Worm (Caenorhabditis elegans) whole organism, young adult: ENCODE data around the gene F40H3.1.

ENCODE experiments used
- B0019.2 ChIP-seq: fragments of 200-800 bp; sonication (Bioruptor generic); conservative IDR thresholded peaks from 2 replicates; pipeline ENCODE4 v1.3.6; 2022; ENCODE audit warnings: missing genetic modification reagents, missing genetic modification characterization, missing compliant biosample characterization
- B0336.3 ChIP-seq: fragments of 200-800 bp; sonication (Bioruptor generic); IDR thresholded peaks from 2 replicates; pipeline ENCODE4 v1.3.6; 2022; ENCODE audit warnings: missing genetic modification characterization, missing compliant biosample characterization
- F10E7.11 ChIP-seq: sonication (generic microtip); optimal IDR thresholded peaks from 2 replicates; lab custom pipeline; 2017; ENCODE audit warnings: mild to moderate bottlenecking, missing genetic modification characterization, moderate library complexity, missing compliant biosample characterization
- F33H1.4 ChIP-seq: fragments of 200-800 bp; sonication (Bioruptor generic); IDR thresholded peaks from 2 replicates; pipeline ENCODE4 v1.3.6; 2022; ENCODE audit warnings: missing genetic modification reagents, missing genetic modification characterization, missing compliant biosample characterization
- F49E8.2 ChIP-seq: sonication (generic microtip); optimal IDR thresholded peaks from 3 replicates; lab custom pipeline; 2017; ENCODE audit warnings: missing genetic modification characterization, mild to moderate bottlenecking, missing compliant biosample characterization, antibody characterized with exemption, moderate library complexity; ENCODE audit not compliant: insufficient read depth
- F57A8.1 ChIP-seq: fragments of 200-800 bp; sonication (Bioruptor generic); optimal IDR thresholded peaks from 2 replicates; lab custom pipeline; 2018; ENCODE audit warnings: mild to moderate bottlenecking, missing genetic modification characterization, moderate library complexity, missing compliant biosample characterization
- K11D2.4 ChIP-seq: fragments of 200-800 bp; sonication (Bioruptor generic); IDR thresholded peaks from 2 replicates; pipeline ENCODE4 v1.3.6; 2022; ENCODE audit warnings: missing genetic modification reagents, missing genetic modification characterization, missing compliant biosample characterization
- K12H6.12 ChIP-seq: fragments of 200-800 bp; sonication (Bioruptor generic); optimal IDR thresholded peaks from 2 replicates; lab custom pipeline; 2018; ENCODE audit warnings: mild to moderate bottlenecking, missing genetic modification characterization, missing compliant biosample characterization
- Y53F4B.3 ChIP-seq: fragments of 200-800 bp; sonication (Bioruptor generic); IDR thresholded peaks from 2 replicates; pipeline ENCODE4 v1.3.6; 2022; ENCODE audit warnings: missing genetic modification reagents, missing genetic modification characterization, missing compliant biosample characterization
- attf-3 ChIP-seq: fragments of 200-800 bp; sonication (Bioruptor generic); conservative IDR thresholded peaks from 2 replicates; pipeline ENCODE4 v1.3.6; 2022; ENCODE audit warnings: missing genetic modification reagents, missing genetic modification characterization, missing compliant biosample characterization
- bed-1 ChIP-seq: fragments of 200-800 bp; sonication (Bioruptor generic); IDR thresholded peaks from 2 replicates; pipeline ENCODE4 v1.3.6; 2022; ENCODE audit warnings: missing genetic modification reagents, missing genetic modification characterization, missing compliant biosample characterization
- ceh-27 ChIP-seq: fragments of 200-800 bp; sonication (Bioruptor generic); optimal IDR thresholded peaks from 2 replicates; lab custom pipeline; 2018; ENCODE audit warnings: mild to moderate bottlenecking, missing genetic modification characterization, moderate library complexity, missing compliant biosample characterization
- ceh-40 ChIP-seq: fragments of 200-800 bp; sonication (Bioruptor generic); IDR thresholded peaks from 2 replicates; pipeline ENCODE4 v1.3.6; 2022; ENCODE audit warnings: missing genetic modification characterization, missing compliant biosample characterization
- die-1 ChIP-seq: sonication (generic microtip); optimal IDR thresholded peaks from 2 replicates; lab custom pipeline; 2016; ENCODE audit warnings: missing genotype, mild to moderate bottlenecking, missing genetic modification characterization, missing compliant biosample characterization
- dox-1 ChIP-seq: fragments of 200-800 bp; sonication (Bioruptor generic); IDR thresholded peaks from 2 replicates; pipeline ENCODE4 v1.3.6; 2022; ENCODE audit warnings: missing genetic modification reagents, missing genetic modification characterization, missing compliant biosample characterization
- dpff-1 ChIP-seq: sonication (generic microtip); optimal IDR thresholded peaks from 2 replicates; lab custom pipeline; 2017; ENCODE audit warnings: mild to moderate bottlenecking, missing genetic modification characterization, missing compliant biosample characterization
- egl-18 ChIP-seq: fragments of 200-800 bp; sonication (Bioruptor generic); IDR thresholded peaks from 2 replicates; pipeline ENCODE4 v1.3.6; 2022; ENCODE audit warnings: missing genetic modification reagents, missing genetic modification characterization, missing compliant biosample characterization
- fkh-3 ChIP-seq: sonication (generic microtip); optimal IDR thresholded peaks from 2 replicates; lab custom pipeline; 2016; ENCODE audit warnings: mild to moderate bottlenecking, missing genetic modification characterization, missing compliant biosample characterization
- him-1 ChIP-seq: sonication (generic microtip); optimal IDR thresholded peaks from 2 replicates; lab custom pipeline; 2016; ENCODE audit warnings: missing genotype, missing genetic modification reagents, missing genetic modification characterization, missing compliant biosample characterization
- hrde-1 ChIP-seq: sonication (generic microtip); optimal IDR thresholded peaks from 2 replicates; lab custom pipeline; 2016; ENCODE audit warnings: missing genetic modification characterization, mild to moderate bottlenecking, missing compliant biosample characterization, moderate library complexity, missing genotype, missing genetic modification reagents, borderline replicate concordance
- let-607 ChIP-seq, 2 experiments: fragments of 200-800 bp in 1 of 2; sonication (Bioruptor generic) in 1 of 2; sonication (generic microtip) in 1 of 2; optimal IDR thresholded peaks; 2 replicates each; lab custom pipeline; 2016 to 2018; ENCODE audit warnings: mild to moderate bottlenecking in 2 of 2, missing compliant biosample characterization in 2 of 2, missing genetic modification characterization in 2 of 2, moderate library complexity in 2 of 2, missing genotype in 1 of 2
- lin-35 ChIP-seq, 3 experiments: fragments of 150-350 bp in 2 of 3; sonication (generic microtip) in 1 of 3; optimal IDR thresholded peaks; 2 replicates each; lab custom pipeline; 2014 to 2018; ENCODE audit warnings: missing biosample characterization in 3 of 3, missing genetic modification characterization in 3 of 3, missing genetic modification reagents in 3 of 3
- lir-1 ChIP-seq: fragments of 200-800 bp; sonication (Bioruptor generic); conservative IDR thresholded peaks from 2 replicates; pipeline ENCODE4 v1.3.6; 2022; ENCODE audit warnings: missing genetic modification reagents, missing genetic modification characterization, missing compliant biosample characterization
- lsl-1 ChIP-seq: fragments of 200-800 bp; sonication (Bioruptor generic); optimal IDR thresholded peaks from 2 replicates; lab custom pipeline; 2018; ENCODE audit warnings: mild to moderate bottlenecking, missing genetic modification characterization, moderate library complexity, missing compliant biosample characterization
- mel-28 ChIP-seq: sonication (generic microtip); optimal IDR thresholded peaks from 2 replicates; lab custom pipeline; 2016; ENCODE audit warnings: borderline replicate concordance, mild to moderate bottlenecking, missing genetic modification characterization, missing compliant biosample characterization
- mes-4 ChIP-seq: sonication (generic microtip); optimal IDR thresholded peaks from 2 replicates; lab custom pipeline; 2016; ENCODE audit warnings: missing genotype, missing genetic modification characterization, missing compliant biosample characterization
- nfya-2 ChIP-seq: fragments of 200-800 bp; sonication (Bioruptor generic); IDR thresholded peaks from 2 replicates; pipeline ENCODE4 v1.3.6; 2022; ENCODE audit warnings: missing genetic modification reagents, missing genetic modification characterization, missing compliant biosample characterization
- nhr-80 ChIP-seq: sonication (generic microtip); optimal IDR thresholded peaks from 2 replicates; lab custom pipeline; 2016; ENCODE audit warnings: missing genetic modification characterization, missing compliant biosample characterization
- pha-4 ChIP-seq: fragments of 150-350 bp; sonication (generic microtip); optimal IDR thresholded peaks from 2 replicates; lab custom pipeline; 2014; ENCODE audit warnings: missing biosample characterization, missing genetic modification reagents, missing genetic modification characterization
- sea-2 ChIP-seq: fragments of 200-800 bp; sonication (Bioruptor generic); IDR thresholded peaks from 2 replicates; pipeline ENCODE4 v1.3.6; 2022; ENCODE audit warnings: missing genetic modification characterization, missing compliant biosample characterization
- snpc-1.1 ChIP-seq: sonication (generic microtip); optimal IDR thresholded peaks from 2 replicates; lab custom pipeline; 2017; ENCODE audit warnings: missing genetic modification characterization, mild to moderate bottlenecking, missing compliant biosample characterization, antibody characterized with exemption, moderate library complexity, missing genotype, missing genetic modification reagents; ENCODE audit not compliant: insufficient read depth
- snpc-4 ChIP-seq, 5 experiments: fragments of 150-350 bp in 1 of 5; sonication (generic microtip) in 4 of 5; optimal IDR thresholded peaks; 2 replicates each; lab custom pipeline; 2014 to 2018; ENCODE audit warnings: missing genetic modification characterization in 5 of 5, missing biosample characterization in 3 of 5, antibody characterized with exemption in 2 of 5, mild to moderate bottlenecking in 2 of 5, missing compliant biosample characterization in 2 of 5, missing genotype in 2 of 5, moderate library complexity in 2 of 5, missing genetic modification reagents in 1 of 5
- sptf-2 ChIP-seq: fragments of 200-800 bp; sonication (Bioruptor generic); optimal IDR thresholded peaks from 2 replicates; lab custom pipeline; 2018; ENCODE audit warnings: mild to moderate bottlenecking, missing genetic modification characterization, missing compliant biosample characterization
- tbx-9 ChIP-seq: sonication (generic microtip); optimal IDR thresholded peaks from 2 replicates; lab custom pipeline; 2016; ENCODE audit warnings: borderline replicate concordance, missing genetic modification characterization, inconsistent platforms, missing compliant biosample characterization
- unc-130 ChIP-seq: sonication (generic microtip); optimal IDR thresholded peaks from 2 replicates; lab custom pipeline; 2016; ENCODE audit warnings: missing genetic modification reagents, missing genetic modification characterization, missing compliant biosample characterization
- xnd-1 ChIP-seq: sonication (generic microtip); optimal IDR thresholded peaks from 2 replicates; lab custom pipeline; 2016; ENCODE audit warnings: missing genotype, missing genetic modification reagents, missing genetic modification characterization, missing compliant biosample characterization
- ztf-26 ChIP-seq: sonication (generic microtip); optimal IDR thresholded peaks from 2 replicates; lab custom pipeline; 2017; ENCODE audit warnings: missing genetic modification characterization, missing compliant biosample characterization
- ztf-6 ChIP-seq: fragments of 200-800 bp; sonication (Bioruptor generic); IDR thresholded peaks from 2 replicates; pipeline ENCODE4 v1.3.6; 2022; ENCODE audit warnings: missing genetic modification reagents, missing genetic modification characterization, missing compliant biosample characterization

F40H3.1 gene

DNA sequence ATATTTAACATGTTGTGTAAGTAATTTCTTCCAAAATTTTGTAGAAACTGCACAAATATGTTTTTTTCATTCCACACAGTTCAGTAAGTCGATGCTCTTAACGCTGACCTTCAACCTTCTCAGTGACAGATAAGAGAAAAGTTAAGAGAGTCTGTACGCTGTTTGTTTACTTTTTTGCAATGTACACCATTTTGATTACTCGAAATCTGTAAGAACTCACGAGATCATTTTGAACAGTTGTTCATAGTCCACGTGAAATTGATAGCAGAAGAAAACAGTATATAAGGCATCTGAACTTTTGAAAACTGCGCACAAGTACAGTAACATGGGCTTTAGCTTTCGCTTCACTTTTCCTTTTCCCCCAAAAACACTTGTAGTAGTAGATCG, 895 bp upstream of the F40H3.1 start:
- TF ChIP-seq sptf-2 (GFP tag; lab: Kevin White, UChicago): no peak
- no peak for TF ChIP-seq unc-130 (GFP tag; lab: Kevin White, UChicago)
- no peak for TF ChIP-seq egl-18
- no peak for TF ChIP-seq K12H6.12 (tag; lab: Kevin White, UChicago)
- no peak for TF ChIP-seq xnd-1 (tag; lab: Kevin White, UChicago)
- no peak for TF ChIP-seq sea-2 (GFP tag; lab: Robert Waterston, UW)
- no peak for TF ChIP-seq dpff-1 (tag; lab: Kevin White, UChicago)
- no peak for TF ChIP-seq die-1 (tag; lab: Kevin White, UChicago)
- TF ChIP-seq nfya-2 (GFP tag; lab: Robert Waterston, UW): no peak
- TF ChIP-seq lsl-1 (GFP tag; lab: Kevin White, UChicago): no peak
- TF ChIP-seq mes-4 (tag; lab: Kevin White, UChicago): no peak
- TF ChIP-seq F10E7.11 (tag; lab: Kevin White, UChicago): no peak
- TF ChIP-seq ztf-6: no peak

DNA sequence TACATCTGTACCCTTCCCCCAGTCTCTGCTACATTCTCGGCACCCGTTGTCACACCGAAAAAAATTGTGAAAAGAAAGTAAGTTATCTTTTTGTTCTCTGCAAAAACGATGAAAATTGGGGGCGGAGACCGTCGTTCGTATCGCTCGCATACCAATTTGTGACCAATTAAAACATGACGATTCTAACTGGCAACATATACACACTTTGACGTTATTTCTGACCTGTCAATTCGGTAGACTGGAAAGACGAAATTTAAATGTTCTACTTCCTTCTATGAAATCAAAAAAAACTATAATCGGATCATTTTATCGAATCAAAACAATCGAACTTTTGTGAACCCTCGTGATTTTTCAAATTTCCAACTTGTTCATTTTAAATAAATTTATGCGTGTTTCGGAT, 921 bp downstream of the F40H3.1 start:
- peak; percentile 52 for TF ChIP-seq nhr-80 (tag; lab: Kevin White, UChicago)
- TF ChIP-seq let-607 (tag; optimal IDR thresholded peaks at IDR 0.05; lab: Kevin White, UChicago): no peak

DNA sequence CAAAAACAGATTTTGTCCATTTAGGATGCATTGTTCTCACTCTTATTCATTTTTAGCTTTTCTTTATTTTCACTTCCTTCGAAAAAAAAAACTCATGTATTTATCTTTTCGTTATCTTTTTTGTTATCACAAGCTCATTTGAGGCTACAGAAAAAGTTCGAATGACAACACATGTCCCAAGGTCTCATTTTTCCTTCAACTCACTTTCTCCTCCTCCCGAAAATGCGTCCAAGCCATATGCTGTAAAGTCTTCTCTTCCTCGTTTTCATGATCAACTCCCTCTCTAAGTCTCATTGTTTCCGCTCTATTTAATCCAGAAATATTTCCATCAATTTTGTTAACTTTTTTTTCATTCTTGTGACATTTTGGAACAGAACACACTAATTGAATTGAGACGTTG, 1.7 kb downstream of the F40H3.1 start:
- TF ChIP-seq lir-1 (GFP tag; lab: Robert Waterston, UW) (no peak), fkh-3 (tag; lab: Kevin White, UChicago) (no peak), pha-4 (tag; lab: Kevin White, UChicago) (no peak)

DNA sequence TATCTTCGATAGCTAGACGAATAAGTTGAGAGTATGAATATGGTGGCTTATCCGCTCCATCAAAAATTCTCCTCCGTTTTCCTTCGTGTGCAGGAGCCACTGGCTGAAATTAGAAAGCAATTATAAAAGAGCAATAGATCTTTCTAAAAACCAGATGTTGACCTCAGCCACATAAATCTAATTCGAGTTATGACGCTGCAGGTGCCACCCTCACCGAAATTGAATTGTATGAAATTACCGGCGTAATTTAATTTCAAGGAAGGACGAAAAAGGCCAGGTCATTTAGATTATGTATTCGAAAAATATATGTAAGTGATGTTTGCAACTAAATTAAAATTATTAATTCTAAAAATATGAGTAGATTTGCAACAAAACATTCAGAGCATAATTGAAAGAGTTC, 11.1 kb downstream of the F40H3.1 start:
- TF ChIP-seq bed-1 (GFP tag; lab: Robert Waterston, UW): no peak
- TF ChIP-seq ztf-26 (tag; lab: Kevin White, UChicago): no peak
- no peak for TF ChIP-seq snpc-4 (GFP tag; optimal IDR thresholded peaks at IDR 0.05; lab: Kevin White, UChicago)
- no peak for TF ChIP-seq snpc-4 (tag; optimal IDR thresholded peaks at IDR 0.05; lab: Kevin White, UChicago)
- TF ChIP-seq B0336.3: no peak
- TF ChIP-seq hrde-1 (tag; lab: Kevin White, UChicago): no peak
- no peak for TF ChIP-seq ceh-40 (GFP tag; lab: Robert Waterston, UW)
- no peak for TF ChIP-seq Y53F4B.3 (GFP tag; lab: Robert Waterston, UW)

DNA sequence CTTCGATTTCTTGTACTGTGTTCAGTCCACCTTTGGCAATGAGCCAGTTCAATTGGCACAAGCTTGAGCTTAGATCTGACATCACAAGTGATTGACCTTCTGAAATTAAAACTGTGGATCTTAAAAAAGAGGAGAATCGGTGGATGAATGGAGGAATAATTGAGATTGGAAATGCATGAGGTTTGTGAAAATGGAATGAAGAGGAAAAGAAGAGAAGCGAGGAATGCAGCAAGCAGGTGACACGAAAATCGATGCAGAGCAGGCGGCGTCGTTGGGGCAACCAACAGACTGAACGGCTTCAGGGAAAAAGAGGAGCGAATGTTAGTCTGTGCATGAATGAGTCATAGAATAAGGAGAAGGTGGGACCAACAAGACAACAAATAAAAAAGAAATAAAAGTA, 11.7 kb downstream of the F40H3.1 start, which contains the start of gene fkh-8:
fkh-8 (minus strand) TSS at position 101 of the 400 bp plus-strand sequence.
- TF ChIP-seq attf-3 (no peak), pha-4 (tag; lab: Kevin White, UChicago) (no peak), him-1 (no peak), F33H1.4 (GFP tag; lab: Robert Waterston, UW) (no peak), F49E8.2 (no peak), tbx-9 (no peak)

DNA sequence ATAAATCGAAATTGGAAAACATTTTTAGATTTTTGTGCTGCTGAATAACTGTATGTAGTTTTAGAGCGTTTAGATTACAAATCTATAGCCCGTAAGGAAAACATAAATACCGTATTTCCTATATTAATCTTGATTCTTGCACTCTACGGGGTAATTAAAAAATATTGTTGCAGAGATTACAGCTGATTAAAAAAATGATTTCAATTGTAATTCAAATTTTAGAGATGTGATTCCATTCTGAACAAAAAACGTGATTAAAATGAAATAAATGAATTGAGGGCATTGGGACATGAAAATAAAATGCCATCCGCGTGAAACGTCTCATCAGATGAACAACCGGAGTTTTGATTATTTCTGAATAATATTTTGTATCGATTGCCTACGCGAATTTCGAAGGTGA, 12.9 kb downstream of the F40H3.1 start, which contains the start of gene cpb-2:
cpb-2 (plus strand) TSS at position 301 of the 400 bp plus-strand sequence.
- TF ChIP-seq dox-1 (GFP tag; lab: Robert Waterston, UW): no peak
- TF ChIP-seq B0019.2 (GFP tag; lab: Robert Waterston, UW): no peak
- no peak for TF ChIP-seq K11D2.4 (GFP tag; lab: Robert Waterston, UW)
- no peak for TF ChIP-seq lin-35 (GFP tag; optimal IDR thresholded peaks at IDR 0.05; lab: Kevin White, UChicago)
- no peak for TF ChIP-seq mel-28 (tag; lab: Kevin White, UChicago)
- TF ChIP-seq ceh-27 (GFP tag; lab: Kevin White, UChicago): no peak
- TF ChIP-seq pha-4 (tag; lab: Kevin White, UChicago): no peak
- no peak for TF ChIP-seq snpc-1.1
- no peak for TF ChIP-seq F57A8.1 (GFP tag; lab: Kevin White, UChicago)
